Fruit fly (Drosophila melanogaster): ENCODE data around the gene byn.

DNA sequence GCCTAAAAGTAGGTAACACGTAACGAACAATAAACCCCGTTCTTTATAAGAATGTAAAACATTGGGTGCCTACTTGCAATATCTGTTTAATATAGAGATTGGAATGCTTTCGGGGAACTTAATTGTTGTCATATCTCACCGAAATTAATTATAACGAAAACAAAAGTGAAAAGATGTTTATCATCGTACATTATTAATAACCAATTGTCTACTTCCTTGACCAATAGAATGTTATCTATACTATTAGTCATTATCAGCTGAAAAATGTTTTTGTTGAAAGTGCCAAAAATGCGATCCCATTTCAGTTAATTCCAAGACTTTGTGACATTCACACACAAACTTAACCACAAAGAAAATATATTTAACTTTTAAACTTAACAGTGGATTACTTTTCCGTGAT lies 26.3 kb downstream of the byn start, which contains the start of gene CG7248:
- TF ChIP-seq Myc (optimal IDR thresholded peaks at IDR 0.05) (no peak), ttk (optimal IDR thresholded peaks at IDR 0.05) (no peak), h (optimal IDR thresholded peaks at IDR 0.05) (no peak)
